Fruit fly (Drosophila melanogaster): Measurements from ENCODE around the gene Mur18B.

The Mur18B gene

dm6 chrX:19187624-19188085 lies 25.4 kb upstream of the Mur18B start, which contains the start of gene Mec2 (continued):
- TF ChIP-seq lmd (GFP tag; IDR thresholded peaks at IDR 0.05) = peak; percentile 37
- TF ChIP-seq Mrtf (GFP tag; IDR thresholded peaks at IDR 0.05) = 0 out of 3 replicates have a peak, but pooled peaks have one; percentile 38
- peak; percentile 2 for TF ChIP-seq ab (GFP tag; optimal IDR thresholded peaks at IDR 0.05)
- no peak for TF ChIP-seq cato (GFP tag; optimal IDR thresholded peaks at IDR 0.05; ENCODE audit: borderline replicate concordance)
- no peak for TF ChIP-seq exex (tag; optimal IDR thresholded peaks at IDR 0.05)
- no peak for TF ChIP-seq twi (tag; optimal IDR thresholded peaks at IDR 0.05)
- TF ChIP-seq CG2889 (GFP tag; IDR thresholded peaks at IDR 0.05) = 0 out of 3 replicates have a peak, but pooled peaks have one; percentile 49
- TF ChIP-seq Side (GFP tag; optimal IDR thresholded peaks at IDR 0.05) = no peak
- no peak for TF ChIP-seq CG31365 (tag; optimal IDR thresholded peaks at IDR 0.05)
- TF ChIP-seq CG30431 (GFP tag; optimal IDR thresholded peaks at IDR 0.05) = no peak
- peak; percentile 86 for TF ChIP-seq sens (GFP tag)
- peak; percentile 38; the same call in 1 of the 2 replicates for TF ChIP-seq ap (GFP tag; IDR thresholded peaks at IDR 0.05)
- no peak for TF ChIP-seq Scr (GFP tag; IDR thresholded peaks at IDR 0.05; ENCODE audit: partially characterized antibody)
- no peak for TF ChIP-seq YL-1 (GFP tag; optimal IDR thresholded peaks at IDR 0.05)
- TF ChIP-seq CG4360 (GFP tag; IDR thresholded peaks at IDR 0.05) = no peak
- 0 out of 4 replicates have a peak, but pooled peaks have one; percentile 53 for TF ChIP-seq chinmo (GFP tag; IDR thresholded peaks at IDR 0.05; ENCODE audit: partially characterized antibody)
- no peak for TF ChIP-seq Doc3 (GFP tag; IDR thresholded peaks at IDR 0.05; ENCODE audit: partially characterized antibody)
- no peak for TF ChIP-seq crol (GFP tag; IDR thresholded peaks at IDR 0.05)
- no peak for TF ChIP-seq CG17361 (GFP tag; IDR thresholded peaks at IDR 0.05)
- TF ChIP-seq CG33557 (GFP tag; optimal IDR thresholded peaks at IDR 0.05) = no peak
- TF ChIP-seq ftz-f1 (GFP tag; optimal IDR thresholded peaks at IDR 0.05) = no peak
- TF ChIP-seq CG7372 (GFP tag; IDR thresholded peaks at IDR 0.05) = no peak
- no peak for TF ChIP-seq ham (GFP tag; IDR thresholded peaks at IDR 0.05)
- no peak for TF ChIP-seq insv (GFP tag; optimal IDR thresholded peaks at IDR 0.05)
- TF ChIP-seq Doc2 (GFP tag; IDR thresholded peaks at IDR 0.05) = no peak
- peak; percentile 12 for TF ChIP-seq CG17829 (tag; optimal IDR thresholded peaks at IDR 0.05)
- TF ChIP-seq CG10959 (GFP tag; IDR thresholded peaks at IDR 0.05) = no peak
- peak; percentile 43 for TF ChIP-seq jumu (GFP tag; optimal IDR thresholded peaks at IDR 0.05)
- peak; percentile 7 for TF ChIP-seq fd96Cb (tag; optimal IDR thresholded peaks at IDR 0.05)
- TF ChIP-seq Opbp (GFP tag; IDR thresholded peaks at IDR 0.05; ENCODE audit: partially characterized antibody) = no peak
- TF ChIP-seq sisA (GFP tag; IDR thresholded peaks at IDR 0.05) = peak; percentile 49
- no peak for TF ChIP-seq HmgD (GFP tag; optimal IDR thresholded peaks at IDR 0.05)
- TF ChIP-seq Spps (tag; optimal IDR thresholded peaks at IDR 0.05) = no peak
- TF ChIP-seq danr (GFP tag; IDR thresholded peaks at IDR 0.05) = no peak
- no peak for TF ChIP-seq C15 (GFP tag; IDR thresholded peaks at IDR 0.05)
- TF ChIP-seq Bdp1 (GFP tag; optimal IDR thresholded peaks at IDR 0.05) = peak; percentile 10
- no peak for TF ChIP-seq CG12769 (tag; optimal IDR thresholded peaks at IDR 0.05)
- no peak for TF ChIP-seq CG2202 (tag; optimal IDR thresholded peaks at IDR 0.05)
- no peak for TF ChIP-seq MTF-1 (GFP tag; optimal IDR thresholded peaks at IDR 0.05; ENCODE audit: borderline replicate concordance)
- TF ChIP-seq CG31441 (GFP tag; IDR thresholded peaks at IDR 0.05) = peak; percentile 15; the same call in 1 of the 2 replicates
- no peak for TF ChIP-seq CG8281 (tag; optimal IDR thresholded peaks at IDR 0.05)
- TF ChIP-seq gsb-n (tag; optimal IDR thresholded peaks at IDR 0.05) = no peak
- TF ChIP-seq Fer2 (tag; optimal IDR thresholded peaks at IDR 0.05) = no peak
- no peak for TF ChIP-seq CG13775 (GFP tag; optimal IDR thresholded peaks at IDR 0.05)
- no peak for TF ChIP-seq CG18476 (GFP tag; optimal IDR thresholded peaks at IDR 0.05)
- no peak for TF ChIP-seq ssp (GFP tag; IDR thresholded peaks at IDR 0.05)
- TF ChIP-seq bcd (GFP tag; optimal IDR thresholded peaks at IDR 0.05) = peak; percentile 16
- TF ChIP-seq CG12744 (GFP tag; optimal IDR thresholded peaks at IDR 0.05) = no peak
- TF ChIP-seq lbe (GFP tag; optimal IDR thresholded peaks at IDR 0.05) = peak; percentile 44
- no peak for TF ChIP-seq CG11247 (GFP tag; IDR thresholded peaks at IDR 0.05)
- no peak for TF ChIP-seq Dll (GFP tag; IDR thresholded peaks at IDR 0.05; ENCODE audit: partially characterized antibody)
